Fruit fly (Drosophila melanogaster): ENCODE measurements around the gene Cp38.

Cp38 gene

dm6 chrX:8490291-8490975, 8.8 kb downstream of the Cp38 start:
- TF ChIP-seq noc (tag; optimal IDR thresholded peaks at IDR 0.05) = no peak

- peak; percentile 25 for TF ChIP-seq noc (tag; optimal IDR thresholded peaks at IDR 0.05)
Observed at dm6 chrX:8490976-8491345, 9.3 kb downstream of the Cp38 start.

dm6 chrX:8491452-8492046, 9.9 kb downstream of the Cp38 start:
- TF ChIP-seq noc (tag; optimal IDR thresholded peaks at IDR 0.05) = no peak

dm6 chrX:8492849-8493248, 11.2 kb downstream of the Cp38 start:
- TF ChIP-seq noc (tag; optimal IDR thresholded peaks at IDR 0.05) = no peak

dm6 chrX:8493473-8493872, 11.8 kb downstream of the Cp38 start:
- no peak for TF ChIP-seq noc (tag; optimal IDR thresholded peaks at IDR 0.05)

dm6 chrX:8496362-8496761, 14.7 kb downstream of the Cp38 start:
- TF ChIP-seq noc (tag; optimal IDR thresholded peaks at IDR 0.05) = no peak

dm6 chrX:8497604-8498232, 16.1 kb downstream of the Cp38 start:
- TF ChIP-seq noc (tag; optimal IDR thresholded peaks at IDR 0.05) = no peak

dm6 chrX:8499151-8499550, 17.5 kb downstream of the Cp38 start:
- TF ChIP-seq noc (tag; optimal IDR thresholded peaks at IDR 0.05) = no peak

- no peak for TF ChIP-seq noc (tag; optimal IDR thresholded peaks at IDR 0.05)
Observed at dm6 chrX:8501374-8501773, 19.7 kb downstream of the Cp38 start.

- no peak for TF ChIP-seq noc (tag; optimal IDR thresholded peaks at IDR 0.05)
Observed at dm6 chrX:8502053-8502452, 20.4 kb downstream of the Cp38 start.

dm6 chrX:8505023-8505604, 23.5 kb downstream of the Cp38 start:
- no peak for TF ChIP-seq noc (tag; optimal IDR thresholded peaks at IDR 0.05)

- TF ChIP-seq noc (tag; optimal IDR thresholded peaks at IDR 0.05) = no peak
Observed at dm6 chrX:8510731-8511130, 29.1 kb downstream of the Cp38 start.

- TF ChIP-seq noc (tag; optimal IDR thresholded peaks at IDR 0.05) = no peak
Observed at dm6 chrX:8512251-8512650, 30.6 kb downstream of the Cp38 start.

- TF ChIP-seq noc (tag; optimal IDR thresholded peaks at IDR 0.05) = peak; percentile 12
Observed at dm6 chrX:8517121-8518024, 35.7 kb downstream of the Cp38 start, which contains the start of gene Nrg. Gene Nrg, plus strand, starts transcription at chrX:8517373.

- no peak for TF ChIP-seq noc (tag; optimal IDR thresholded peaks at IDR 0.05)
Observed at dm6 chrX:8518025-8518661, 36.5 kb downstream of the Cp38 start.
